Fruit fly (Drosophila melanogaster) S2 (cell line): ENCODE results near the gene Ndfip.

ENCODE experiments used
- CG8478 ChIP-seq: fragments of >200 bp; optimal IDR thresholded peaks from 2 replicates; lab custom pipeline; 2018
- CTCF ChIP-seq, 2 experiments: fragments of >200 bp; optimal IDR thresholded peaks; 2 replicates each; lab custom pipeline; 2018

- TF ChIP-seq CTCF (optimal IDR thresholded peaks at IDR 0.05; lab: Kevin White, UChicago): no peak
- TF ChIP-seq CG8478: no peak
Measured at dm6 chr3L:17619209-17619705, 34.8 kb downstream of the Ndfip start, which contains the start of gene Eip74EF.
